Fruit fly (Drosophila melanogaster) whole organism, adult: ENCODE results near the gene Uev1A.

Experiments used
- CG12768 ChIP-seq: fragments of 200-800 bp; sonication (Bioruptor generic); optimal IDR thresholded peaks from 2 replicates; lab custom pipeline; 2017; ENCODE audit warnings: missing biosample characterization, missing genetic modification characterization, mild to moderate bottlenecking, moderate library complexity, missing genetic modification reagents
- CG7101 ChIP-seq: fragments of 200-800 bp; sonication (Bioruptor generic); optimal IDR thresholded peaks from 2 replicates; lab custom pipeline; 2018; ENCODE audit warnings: missing biosample characterization, mild to moderate bottlenecking, missing genetic modification characterization, moderate library complexity
- Hr96 ChIP-seq: fragments of 200-800 bp; sonication (Bioruptor generic); optimal IDR thresholded peaks from 2 replicates; lab custom pipeline; 2016; ENCODE audit warnings: missing biosample characterization, missing genetic modification characterization
- bab1 ChIP-seq: fragments of 200-800 bp; sonication (Bioruptor generic); optimal IDR thresholded peaks from 3 replicates; lab custom pipeline; 2019; ENCODE audit warnings: missing biosample characterization, mild to moderate bottlenecking, missing genetic modification characterization, moderate library complexity
- ovo ChIP-seq: fragments of 200-800 bp; sonication (Bioruptor generic); optimal IDR thresholded peaks from 2 replicates; lab custom pipeline; 2016; ENCODE audit warnings: missing biosample characterization, missing genetic modification characterization
- toe ChIP-seq: fragments of 200-800 bp; sonication (Bioruptor generic); optimal IDR thresholded peaks from 2 replicates; lab custom pipeline; 2016; ENCODE audit warnings: missing biosample characterization, missing genetic modification characterization

DNA sequence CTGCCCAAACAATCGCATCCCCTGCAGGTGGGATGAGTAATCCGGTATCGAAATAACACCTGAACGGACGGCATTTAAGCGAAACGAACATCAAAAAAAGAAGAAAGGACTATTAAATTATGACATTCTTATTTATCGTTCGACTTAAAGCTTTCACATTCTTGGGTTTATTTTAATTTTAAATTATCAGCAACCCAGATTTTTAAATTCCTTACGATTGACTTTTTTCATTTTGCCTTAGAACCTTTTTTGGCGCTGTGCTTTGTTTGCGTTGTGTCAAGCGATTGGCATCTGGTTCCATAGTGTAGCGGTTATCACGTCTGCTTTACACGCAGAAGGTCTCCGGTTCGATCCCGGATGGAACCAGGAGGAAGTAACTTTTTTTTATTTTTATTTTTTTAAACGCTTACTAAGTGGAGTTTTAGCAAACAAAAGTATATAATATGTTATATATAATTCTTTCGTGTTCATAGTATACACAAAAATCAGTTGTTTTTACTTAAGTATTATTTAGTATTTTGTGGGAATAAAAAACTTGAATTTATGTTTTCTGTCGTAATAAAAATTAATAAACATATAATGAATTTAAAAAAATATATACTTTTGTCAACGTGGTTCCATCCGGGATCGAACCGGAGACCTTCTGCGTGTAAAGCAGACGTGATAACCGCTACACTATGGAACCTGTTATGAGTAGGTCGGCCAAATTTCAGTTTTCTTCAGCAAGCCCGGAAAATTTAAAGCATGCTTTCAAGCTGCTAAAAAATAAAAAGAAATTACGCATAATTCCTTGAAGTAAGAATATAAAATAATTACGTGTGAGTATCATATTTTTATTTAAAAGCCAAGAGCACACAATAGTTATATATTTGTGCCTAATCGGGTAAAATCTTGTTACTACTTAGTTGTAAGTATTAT is 9.7 kb downstream of the Uev1A start:
- TF ChIP-seq ovo (no peak), bab1 (GFP tag; lab: Kevin White, UChicago) (no peak), CG12768 (GFP tag; lab: Kevin White, UChicago) (no peak), toe (no peak), CG7101 (tag; lab: Kevin White, UChicago) (no peak), Hr96 (GFP tag; lab: Kevin White, UChicago) (no peak)
